Worm (Caenorhabditis elegans) whole organism, late embryonic: ENCODE results near the gene nhr-38.

ENCODE experiments used
- ceh-14 ChIP-seq: sonication (generic microtip); optimal IDR thresholded peaks from 2 replicates; lab custom pipeline; 2016; ENCODE audit warnings: missing genotype, missing genetic modification characterization, missing compliant biosample characterization
- ceh-19 ChIP-seq: fragments of 200-800 bp; sonication (Bioruptor generic); optimal IDR thresholded peaks from 2 replicates; lab custom pipeline; 2018; ENCODE audit warnings: mild to moderate bottlenecking, missing genetic modification characterization, missing compliant biosample characterization
- ceh-45 ChIP-seq: fragments of 200-800 bp; sonication (Bioruptor generic); IDR thresholded peaks from 2 replicates; pipeline ENCODE4 v1.3.6; 2022; ENCODE audit warnings: missing genetic modification reagents, missing genetic modification characterization, missing compliant biosample characterization
- fkh-10 ChIP-seq: fragments of 150-350 bp; optimal IDR thresholded peaks from 2 replicates; lab custom pipeline; 2014; ENCODE audit warnings: missing biosample characterization, missing genetic modification reagents, missing genetic modification characterization
- pqm-1 ChIP-seq: sonication (generic microtip); optimal IDR thresholded peaks from 2 replicates; lab custom pipeline; 2016; ENCODE audit warnings: missing genetic modification characterization, missing compliant biosample characterization
- sox-4 ChIP-seq: sonication (generic microtip); optimal IDR thresholded peaks from 2 replicates; lab custom pipeline; 2017; ENCODE audit warnings: mild to moderate bottlenecking, missing genetic modification characterization, inconsistent platforms, missing compliant biosample characterization

- no peak for TF ChIP-seq fkh-10 (GFP tag; lab: Kevin White, UChicago)
- TF ChIP-seq ceh-14: no peak
- TF ChIP-seq sox-4 (tag; lab: Kevin White, UChicago): no peak
- TF ChIP-seq ceh-19 (GFP tag; lab: Kevin White, UChicago): no peak
- peak; percentile 10 for TF ChIP-seq pqm-1 (tag; lab: Kevin White, UChicago)
- no peak for TF ChIP-seq ceh-45
Measured at ce11 chrIV:9671001-9671652, 38.9 kb upstream of the nhr-38 start.
